Fruit fly (Drosophila melanogaster) whole organism, embryonic: ENCODE results near the gene CG11562.
A peak's percentile ranks its signal among the peaks of the same experiment; 100 is the strongest.

Experiments used
- Blimp-1 ChIP-seq: fragments of 200-800 bp; sonication (Bioruptor generic); optimal IDR thresholded peaks from 3 replicates; lab custom pipeline; 2018; ENCODE audit warnings: missing biosample characterization, missing genetic modification characterization, mild to moderate bottlenecking, moderate library complexity, missing genetic modification reagents
- CG10209 ChIP-seq: fragments of 200-800 bp; sonication (Bioruptor generic); optimal IDR thresholded peaks from 3 replicates; lab custom pipeline; 2017; ENCODE audit warnings: missing biosample characterization, mild to moderate bottlenecking, missing genetic modification characterization, missing genetic modification reagents
- CG11696 ChIP-seq: fragments of 200-800 bp; sonication (Bioruptor generic); IDR thresholded peaks from 2 replicates; pipeline ENCODE4 v1.3.6; 2022; ENCODE audit warnings: missing biosample characterization, missing genetic modification characterization
- CG11723 ChIP-seq: fragments of 200-800 bp; sonication (Bioruptor generic); optimal IDR thresholded peaks from 2 replicates; lab custom pipeline; 2017; ENCODE audit warnings: missing biosample characterization, mild to moderate bottlenecking, missing genetic modification characterization
- CG12219 ChIP-seq: fragments of 200-800 bp; sonication (Bioruptor generic); optimal IDR thresholded peaks from 3 replicates; lab custom pipeline; 2018; ENCODE audit warnings: missing biosample characterization, mild to moderate bottlenecking, missing genetic modification characterization
- CG12659 ChIP-seq: fragments of 200-800 bp; sonication (Bioruptor generic); optimal IDR thresholded peaks from 3 replicates; lab custom pipeline; 2017; ENCODE audit warnings: mild to moderate bottlenecking, missing biosample characterization, missing genetic modification reagents, missing genetic modification characterization
- CG13123 ChIP-seq: fragments of 200-800 bp; sonication (Bioruptor generic); optimal IDR thresholded peaks from 2 replicates; lab custom pipeline; 2016; ENCODE audit warnings: missing biosample characterization, missing genetic modification characterization
- CG14965 ChIP-seq: fragments of 200-800 bp; sonication (Bioruptor generic); optimal IDR thresholded peaks from 2 replicates; lab custom pipeline; 2016; ENCODE audit warnings: missing biosample characterization, missing genetic modification characterization, borderline replicate concordance
- CG15601 ChIP-seq: fragments of 200-800 bp; sonication (Bioruptor generic); optimal IDR thresholded peaks from 3 replicates; lab custom pipeline; 2019; ENCODE audit warnings: missing biosample characterization, mild to moderate bottlenecking, missing genetic modification characterization, moderate library complexity
- CG16779 ChIP-seq: fragments of 200-800 bp; sonication (Bioruptor generic); IDR thresholded peaks from 2 replicates; pipeline ENCODE4 v1.3.6; 2022; ENCODE audit warnings: missing biosample characterization, missing genetic modification characterization
- CG17802 ChIP-seq: fragments of 200-800 bp; sonication (Bioruptor generic); optimal IDR thresholded peaks from 2 replicates; lab custom pipeline; 2018; ENCODE audit warnings: missing biosample characterization, mild to moderate bottlenecking, missing genetic modification characterization, moderate library complexity
- CG18764 ChIP-seq: fragments of 200-800 bp; sonication (Bioruptor generic); optimal IDR thresholded peaks from 3 replicates; lab custom pipeline; 2016; ENCODE audit warnings: missing biosample characterization, missing genetic modification characterization
- CG2712 ChIP-seq: fragments of 200-800 bp; optimal IDR thresholded peaks from 3 replicates; lab custom pipeline; 2019; ENCODE audit warnings: missing biosample characterization, mild to moderate bottlenecking, missing genetic modification characterization, moderate library complexity
- CG3065 ChIP-seq: fragments of 200-800 bp; sonication (Bioruptor generic); optimal IDR thresholded peaks from 2 replicates; lab custom pipeline; 2016; ENCODE audit warnings: missing biosample characterization, missing genetic modification characterization
- CG31388 ChIP-seq: fragments of 200-800 bp; sonication (Bioruptor generic); optimal IDR thresholded peaks from 2 replicates; lab custom pipeline; 2016; ENCODE audit warnings: missing biosample characterization, missing genetic modification characterization
- CG31441 ChIP-seq: fragments of 200-800 bp; sonication (Bioruptor generic); IDR thresholded peaks from 2 replicates; pipeline ENCODE4 v1.3.6; 2022; ENCODE audit warnings: missing biosample characterization, missing genetic modification characterization
- CG3163 ChIP-seq: fragments of 200-800 bp; sonication (Bioruptor generic); optimal IDR thresholded peaks from 3 replicates; lab custom pipeline; 2016; ENCODE audit warnings: missing biosample characterization, missing genetic modification characterization
- CG32767 ChIP-seq: fragments of 200-800 bp; sonication (Bioruptor generic); IDR thresholded peaks from 2 replicates; pipeline ENCODE4 v1.3.6; 2022; ENCODE audit warnings: missing biosample characterization, missing genetic modification characterization
- CG4820 ChIP-seq: fragments of 200-800 bp; sonication (Bioruptor generic); optimal IDR thresholded peaks from 3 replicates; lab custom pipeline; 2016; ENCODE audit warnings: missing biosample characterization, missing genetic modification characterization
- CG6813 ChIP-seq: fragments of 200-800 bp; sonication (Bioruptor generic); optimal IDR thresholded peaks from 2 replicates; lab custom pipeline; 2017; ENCODE audit warnings: missing biosample characterization, missing genetic modification characterization, mild to moderate bottlenecking, moderate library complexity, missing genetic modification reagents
- CG7928 ChIP-seq: fragments of 200-800 bp; sonication (Bioruptor generic); optimal IDR thresholded peaks from 2 replicates; lab custom pipeline; 2017; ENCODE audit warnings: missing biosample characterization, mild to moderate bottlenecking, missing genetic modification characterization
- CTCF ChIP-seq: fragments of 200-800 bp; sonication (Bioruptor generic); optimal IDR thresholded peaks from 2 replicates; lab custom pipeline; 2017; ENCODE audit warnings: missing biosample characterization, mild to moderate bottlenecking, missing genetic modification characterization, moderate library complexity
- Elba2 ChIP-seq: fragments of 200-800 bp; sonication (Bioruptor generic); optimal IDR thresholded peaks from 3 replicates; lab custom pipeline; 2016; ENCODE audit warnings: missing biosample characterization, missing genetic modification characterization
- Fer3 ChIP-seq: fragments of 200-800 bp; sonication (Bioruptor generic); optimal IDR thresholded peaks from 2 replicates; lab custom pipeline; 2018; ENCODE audit warnings: missing biosample characterization, mild to moderate bottlenecking, missing genetic modification characterization, moderate library complexity
- HHEX ChIP-seq: fragments of 200-800 bp; sonication (Bioruptor generic); optimal IDR thresholded peaks from 3 replicates; lab custom pipeline; 2017; ENCODE audit warnings: missing biosample characterization, mild to moderate bottlenecking, missing genetic modification characterization, missing genetic modification reagents
- Hr3 ChIP-seq: fragments of 200-800 bp; sonication (Bioruptor generic); optimal IDR thresholded peaks from 3 replicates; lab custom pipeline; 2016; ENCODE audit warnings: missing biosample characterization, missing genetic modification characterization
- NC2β ChIP-seq: fragments of 200-800 bp; sonication (Bioruptor generic); optimal IDR thresholded peaks from 2 replicates; lab custom pipeline; 2016; ENCODE audit warnings: missing biosample characterization, missing genetic modification characterization
- Nf-YB ChIP-seq: fragments of 200-800 bp; sonication (Bioruptor generic); optimal IDR thresholded peaks from 3 replicates; lab custom pipeline; 2019; ENCODE audit warnings: missing biosample characterization, mild to moderate bottlenecking, missing genetic modification characterization, moderate library complexity
- TFAM ChIP-seq: fragments of 200-800 bp; sonication (Bioruptor generic); optimal IDR thresholded peaks from 2 replicates; lab custom pipeline; 2017; ENCODE audit warnings: missing biosample characterization, missing genetic modification characterization, inconsistent platforms
- Usf ChIP-seq: fragments of 200-800 bp; sonication (Bioruptor generic); optimal IDR thresholded peaks from 2 replicates; lab custom pipeline; 2017; ENCODE audit warnings: missing genotype, missing biosample characterization, missing genetic modification characterization
- YL-1 ChIP-seq: fragments of 200-800 bp; sonication (Bioruptor generic); optimal IDR thresholded peaks from 3 replicates; lab custom pipeline; 2017; ENCODE audit warnings: missing biosample characterization, mild to moderate bottlenecking, missing genetic modification characterization
- al ChIP-seq: fragments of 200-800 bp; sonication (Bioruptor generic); IDR thresholded peaks from 2 replicates; pipeline ENCODE4 v1.3.6; 2022; ENCODE audit warnings: missing biosample characterization, missing genetic modification characterization
- bab2 ChIP-seq: fragments of 200-800 bp; sonication (Bioruptor generic); optimal IDR thresholded peaks from 2 replicates; lab custom pipeline; 2016; ENCODE audit warnings: missing biosample characterization, missing genetic modification characterization
- chinmo ChIP-seq: fragments of 200-800 bp; sonication (Bioruptor generic); IDR thresholded peaks from 4 replicates; pipeline ENCODE4 v1.3.6; 2022; ENCODE audit warnings: missing biosample characterization, missing genetic modification characterization; ENCODE audit not compliant: partially characterized antibody
- ftz-f1 ChIP-seq: fragments of 200-800 bp; sonication (Bioruptor generic); optimal IDR thresholded peaks from 2 replicates; lab custom pipeline; 2016; ENCODE audit warnings: missing biosample characterization, missing genetic modification characterization
- gcm ChIP-seq: fragments of 200-800 bp; sonication (Bioruptor generic); optimal IDR thresholded peaks from 2 replicates; lab custom pipeline; 2019; ENCODE audit warnings: missing biosample characterization, mild to moderate bottlenecking, missing genetic modification characterization, moderate library complexity
- gt ChIP-seq: fragments of 200-800 bp; sonication (Bioruptor generic); IDR thresholded peaks from 2 replicates; pipeline ENCODE4 v1.3.6; 2022; ENCODE audit warnings: missing biosample characterization, missing genetic modification characterization
- ham ChIP-seq: fragments of 200-800 bp; sonication (Bioruptor generic); IDR thresholded peaks from 2 replicates; pipeline ENCODE4 v1.3.6; 2022; ENCODE audit warnings: missing biosample characterization, missing genetic modification characterization
- hb ChIP-seq: fragments of 200-800 bp; sonication (Bioruptor generic); IDR thresholded peaks from 3 replicates; pipeline ENCODE4 v1.3.6; 2022; ENCODE audit warnings: missing biosample characterization, missing genetic modification characterization; ENCODE audit not compliant: partially characterized antibody
- insv ChIP-seq, 2 experiments: fragments of 200-800 bp; sonication (Bioruptor generic); optimal IDR thresholded peaks; 3 replicates each; lab custom pipeline; 2016 to 2018; ENCODE audit warnings: missing biosample characterization in 2 of 2, missing genetic modification characterization in 2 of 2
- jigr1 ChIP-seq: fragments of 200-800 bp; sonication (Bioruptor generic); IDR thresholded peaks from 3 replicates; pipeline ENCODE4 v1.3.6; 2022; ENCODE audit warnings: missing biosample characterization, missing genetic modification characterization
- kah ChIP-seq: fragments of 200-800 bp; sonication (Bioruptor generic); optimal IDR thresholded peaks from 2 replicates; lab custom pipeline; 2018; ENCODE audit warnings: missing biosample characterization, mild to moderate bottlenecking, missing genetic modification characterization
- ken ChIP-seq: fragments of 200-800 bp; sonication (Bioruptor generic); IDR thresholded peaks from 3 replicates; pipeline ENCODE4 v1.3.6; 2022; ENCODE audit warnings: missing biosample characterization, missing genetic modification characterization
- lmd ChIP-seq: fragments of 200-800 bp; sonication (Bioruptor generic); IDR thresholded peaks from 2 replicates; pipeline ENCODE4 v1.3.6; 2022; ENCODE audit warnings: missing biosample characterization, missing genetic modification characterization
- sob ChIP-seq: fragments of 200-800 bp; sonication (Bioruptor generic); IDR thresholded peaks from 2 replicates; pipeline ENCODE4 v1.3.6; 2022; ENCODE audit warnings: missing biosample characterization, missing genetic modification characterization
- tin ChIP-seq: fragments of 200-800 bp; sonication (Bioruptor generic); optimal IDR thresholded peaks from 3 replicates; lab custom pipeline; 2016; ENCODE audit warnings: missing biosample characterization, missing genetic modification characterization
- tup ChIP-seq: fragments of 200-800 bp; sonication (Bioruptor generic); optimal IDR thresholded peaks from 2 replicates; lab custom pipeline; 2016; ENCODE audit warnings: missing biosample characterization, mild to moderate bottlenecking, missing genetic modification characterization, moderate library complexity
- vfl ChIP-seq: fragments of 200-800 bp; sonication (Bioruptor generic); optimal IDR thresholded peaks from 2 replicates; lab custom pipeline; 2016; ENCODE audit warnings: missing biosample characterization, missing genetic modification characterization
- zf30C ChIP-seq: fragments of 200-800 bp; sonication (Bioruptor generic); optimal IDR thresholded peaks from 3 replicates; lab custom pipeline; 2018; ENCODE audit warnings: missing biosample characterization, mild to moderate bottlenecking, missing genetic modification characterization

Gene CG11562

dm6 chr2L:297480-298284 lies 5.5 kb downstream of the CG11562 start, which contains the start of gene Pi3K21B (continued):
- TF ChIP-seq CG11723 (GFP tag; lab: Kevin White, UChicago): peak; percentile 80
- peak; percentile 94 for TF ChIP-seq tin (GFP tag; lab: Kevin White, UChicago)
- TF ChIP-seq Blimp-1: peak; percentile 87
- peak; percentile 89 for TF ChIP-seq kah (GFP tag; lab: Kevin White, UChicago)
- TF ChIP-seq CG16779 (GFP tag; lab: Robert Waterston, UW): peak; percentile 82
- peak; percentile 81 for TF ChIP-seq CG18764 (GFP tag; lab: Kevin White, UChicago)
- peak; percentile 99 for TF ChIP-seq CG7928 (GFP tag; lab: Kevin White, UChicago)
- peak; percentile 55 for TF ChIP-seq CG14965 (GFP tag; lab: Kevin White, UChicago)
- TF ChIP-seq sob (GFP tag; lab: Robert Waterston, UW): peak; percentile 93
- peak; percentile 93 for TF ChIP-seq Hr3 (GFP tag; lab: Kevin White, UChicago)
- TF ChIP-seq zf30C (GFP tag; lab: Kevin White, UChicago): peak; percentile 10
- peak; percentile 88 for TF ChIP-seq CG4820
- TF ChIP-seq ken (GFP tag; lab: Robert Waterston, UW): peak; percentile 93
- TF ChIP-seq vfl: peak; percentile 92
- TF ChIP-seq TFAM (GFP tag; lab: Kevin White, UChicago): no peak
- TF ChIP-seq CG6813 (GFP tag; lab: Kevin White, UChicago): peak; percentile 53
- peak; percentile 33 for TF ChIP-seq ftz-f1 (GFP tag; lab: Kevin White, UChicago)
- TF ChIP-seq CG3163 (GFP tag; lab: Kevin White, UChicago): peak; percentile 78
- TF ChIP-seq CTCF (GFP tag; lab: Kevin White, UChicago): peak; percentile 29
- peak; percentile 72; the same call in 2 of the 3 replicates for TF ChIP-seq jigr1 (GFP tag; lab: Robert Waterston, UW)
- peak; percentile 92 for TF ChIP-seq CG10209 (GFP tag; lab: Kevin White, UChicago)
- TF ChIP-seq Elba2 (GFP tag; lab: Kevin White, UChicago): peak; percentile 61
- TF ChIP-seq CG13123 (GFP tag; lab: Kevin White, UChicago): peak; percentile 80
- peak; percentile 96 for TF ChIP-seq CG12659 (GFP tag; lab: Kevin White, UChicago)
- peak; percentile 68 for TF ChIP-seq CG17802 (tag; lab: Kevin White, UChicago)
- TF ChIP-seq chinmo (GFP tag; lab: Robert Waterston, UW): 0 out of 4 replicates have a peak, but pooled peaks have one; percentile 70
- TF ChIP-seq CG11696 (GFP tag; lab: Robert Waterston, UW): no peak
- TF ChIP-seq CG3065: peak; percentile 70
- TF ChIP-seq tup: peak; percentile 90
- TF ChIP-seq CG31441 (GFP tag; lab: Robert Waterston, UW): peak; percentile 87
- peak; percentile 37 for TF ChIP-seq CG12219 (GFP tag; lab: Kevin White, UChicago)
- peak; percentile 74 for TF ChIP-seq gcm (GFP tag; lab: Kevin White, UChicago)
- TF ChIP-seq Nf-YB: peak; percentile 68
- peak; percentile 77 for TF ChIP-seq al
- TF ChIP-seq HHEX: peak; percentile 85
- TF ChIP-seq NC2β (GFP tag; lab: Kevin White, UChicago): peak; percentile 83
- 0 out of 2 replicates have a peak, but pooled peaks have one; percentile 56 for TF ChIP-seq gt (GFP tag; lab: Robert Waterston, UW)
- TF ChIP-seq CG15601 (tag; lab: Kevin White, UChicago): peak; percentile 87
- peak; percentile 96 for TF ChIP-seq bab2
- peak; percentile 92 for TF ChIP-seq CG2712
- no peak for TF ChIP-seq hb (GFP tag; lab: Robert Waterston, UW)
- peak; percentile 83 for TF ChIP-seq ham (GFP tag; lab: Robert Waterston, UW)
- peak; percentile 89 for TF ChIP-seq Fer3 (tag; lab: Kevin White, UChicago)
- peak; percentile 72; the same call in 1 of the 2 replicates for TF ChIP-seq CG32767 (GFP tag; lab: Robert Waterston, UW)
- TF ChIP-seq CG31388 (GFP tag; lab: Kevin White, UChicago): peak; percentile 82
- TF ChIP-seq Usf (GFP tag; lab: Kevin White, UChicago): peak; percentile 80
- TF ChIP-seq insv (GFP tag; optimal IDR thresholded peaks at IDR 0.05; lab: Kevin White, UChicago): peak in 1 of 2 experiments; percentile 74
- peak; percentile 90 for TF ChIP-seq lmd (GFP tag; lab: Robert Waterston, UW)
- TF ChIP-seq YL-1 (GFP tag; lab: Kevin White, UChicago): peak; percentile 75
